Fruit fly (Drosophila melanogaster): ENCODE measurements around the gene CG4045.

Gene CG4045

dm6 chrX:2043660-2044397, 31.9 kb downstream of the CG4045 start, which contains the start of gene CG4325:
CG4325 (minus strand) TSS chrX:2043818.
- TF ChIP-seq usp (GFP tag; optimal IDR thresholded peaks at IDR 0.05) (no peak), Dll (optimal IDR thresholded peaks at IDR 0.05) (no peak), psq (optimal IDR thresholded peaks at IDR 0.05) (no peak), EcR (GFP tag; optimal IDR thresholded peaks at IDR 0.05) (no peak), CG8478 (optimal IDR thresholded peaks at IDR 0.05) (no peak), pan (optimal IDR thresholded peaks at IDR 0.05) (no peak)

DNA sequence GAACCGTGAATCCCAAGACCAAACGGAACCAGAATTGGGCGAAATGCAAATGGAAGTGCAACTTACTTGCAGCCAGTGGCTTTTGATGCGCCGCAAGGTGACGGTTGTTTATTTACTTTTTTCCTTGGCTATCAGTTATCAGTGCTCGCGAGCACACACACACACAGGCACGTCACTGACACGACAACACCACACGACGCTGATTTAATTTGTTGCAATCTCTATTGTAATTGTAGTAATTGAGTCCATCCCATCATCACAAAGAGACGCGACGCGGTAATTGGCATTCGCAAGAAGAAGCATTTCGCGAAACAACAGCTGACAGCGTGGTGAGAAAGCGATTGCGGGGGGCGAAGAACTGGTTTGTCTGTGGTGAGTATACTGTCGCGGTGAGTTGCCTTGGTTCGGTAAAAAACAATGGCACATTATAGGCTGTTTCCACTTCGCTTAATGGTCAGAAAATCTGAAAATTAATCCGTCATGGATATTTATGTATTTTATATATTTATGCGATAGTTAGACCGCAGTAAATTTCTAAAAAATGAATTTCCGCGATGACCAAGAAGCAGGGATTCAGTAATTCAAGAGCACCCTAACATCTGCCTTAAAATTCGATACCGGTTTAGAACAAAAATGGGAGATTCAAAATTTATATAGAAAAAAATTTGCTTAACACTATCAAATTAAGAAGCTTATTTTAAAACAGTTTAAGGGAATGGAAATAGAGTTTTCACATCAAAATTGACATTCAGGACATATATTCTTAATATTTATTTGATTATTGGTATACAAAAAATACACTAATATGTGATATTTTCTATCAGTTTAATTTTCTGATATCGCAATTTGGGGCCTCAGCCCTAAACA, 33.5 kb downstream of the CG4045 start, which contains the start of the genes Actn and usp:
TSS of gene Actn (minus strand) at position 331 of the 867 bp plus-strand sequence.
TSS of gene usp (minus strand) at position 331 of the 867 bp plus-strand sequence.
- peak; percentile 39 for TF ChIP-seq Dll (optimal IDR thresholded peaks at IDR 0.05)
- TF ChIP-seq psq (optimal IDR thresholded peaks at IDR 0.05): no peak

DNA sequence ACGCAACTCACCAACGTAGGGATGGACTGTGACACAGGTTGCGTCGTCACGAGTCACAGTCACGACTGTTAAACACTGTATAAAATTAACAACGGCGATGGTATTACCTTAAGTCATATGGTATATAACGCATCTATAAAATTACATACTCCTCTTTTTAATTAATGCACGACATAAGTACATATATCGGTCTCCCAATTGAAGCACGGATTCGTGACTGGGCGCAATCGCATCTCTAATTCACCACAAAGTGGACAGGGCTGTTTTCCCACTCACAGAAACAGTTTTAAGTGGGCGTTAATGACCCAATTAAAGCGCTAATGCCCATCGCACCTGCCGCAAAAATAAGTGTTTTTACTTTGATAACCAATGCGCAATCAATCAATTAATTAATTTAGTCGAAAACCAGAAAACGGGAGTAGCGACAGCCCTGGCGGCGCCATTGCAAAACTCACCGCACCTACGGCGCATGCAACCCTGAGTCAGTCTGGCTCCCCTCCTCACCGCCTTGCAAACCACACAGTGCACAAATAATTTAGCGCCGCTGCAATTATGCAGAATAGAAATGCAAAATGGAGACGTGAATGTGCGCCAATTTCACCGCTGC, 34.3 kb downstream of the CG4045 start, which contains the start of gene CG4313:
TSS of gene CG4313 (plus strand) at position 557 of the 607 bp plus-strand sequence.
- TF ChIP-seq usp (GFP tag; optimal IDR thresholded peaks at IDR 0.05): no peak
- no peak for TF ChIP-seq CG8478 (optimal IDR thresholded peaks at IDR 0.05)
- no peak for TF ChIP-seq psq (optimal IDR thresholded peaks at IDR 0.05)
- TF ChIP-seq Dll (optimal IDR thresholded peaks at IDR 0.05): no peak
- no peak for TF ChIP-seq pan (optimal IDR thresholded peaks at IDR 0.05)
- no peak for TF ChIP-seq EcR (GFP tag; optimal IDR thresholded peaks at IDR 0.05)

dm6 chrX:2037605-2038004, 38.1 kb downstream of the CG4045 start:
- TF ChIP-seq pan (optimal IDR thresholded peaks at IDR 0.05) (no peak), Dll (optimal IDR thresholded peaks at IDR 0.05) (no peak), CG8478 (optimal IDR thresholded peaks at IDR 0.05) (no peak)

- TF ChIP-seq pan (optimal IDR thresholded peaks at IDR 0.05) (peak; percentile 92), usp (GFP tag; optimal IDR thresholded peaks at IDR 0.05) (no peak)
These were observed 38.8 kb downstream of the CG4045 start for dm6 chrX:2036800-2037488.

dm6 chrX:2036383-2036782, 39.3 kb downstream of the CG4045 start:
- TF ChIP-seq psq (optimal IDR thresholded peaks at IDR 0.05) (no peak), Dll (optimal IDR thresholded peaks at IDR 0.05) (no peak), EcR (GFP tag; optimal IDR thresholded peaks at IDR 0.05) (no peak), usp (GFP tag; optimal IDR thresholded peaks at IDR 0.05) (no peak), pan (optimal IDR thresholded peaks at IDR 0.05) (no peak), CG8478 (optimal IDR thresholded peaks at IDR 0.05) (no peak)

- no peak for TF ChIP-seq psq (optimal IDR thresholded peaks at IDR 0.05)
- no peak for TF ChIP-seq Dll (optimal IDR thresholded peaks at IDR 0.05)
- no peak for TF ChIP-seq pan (optimal IDR thresholded peaks at IDR 0.05)
- TF ChIP-seq EcR (GFP tag; optimal IDR thresholded peaks at IDR 0.05): no peak
- no peak for TF ChIP-seq usp (GFP tag; optimal IDR thresholded peaks at IDR 0.05)
- no peak for TF ChIP-seq CG8478 (optimal IDR thresholded peaks at IDR 0.05)
These were observed 42.8 kb downstream of the CG4045 start for dm6 chrX:2032821-2033436.

dm6 chrX:2032160-2032801, 43.4 kb downstream of the CG4045 start:
- TF ChIP-seq psq (optimal IDR thresholded peaks at IDR 0.05) (no peak), Dll (optimal IDR thresholded peaks at IDR 0.05) (no peak)

- TF ChIP-seq CG8478 (optimal IDR thresholded peaks at IDR 0.05) (no peak), EcR (GFP tag; optimal IDR thresholded peaks at IDR 0.05) (no peak), Dll (optimal IDR thresholded peaks at IDR 0.05) (no peak), psq (optimal IDR thresholded peaks at IDR 0.05) (no peak), pan (optimal IDR thresholded peaks at IDR 0.05) (no peak), usp (GFP tag; optimal IDR thresholded peaks at IDR 0.05) (no peak)
These were observed 44.4 kb downstream of the CG4045 start for dm6 chrX:2031308-2031707.

DNA sequence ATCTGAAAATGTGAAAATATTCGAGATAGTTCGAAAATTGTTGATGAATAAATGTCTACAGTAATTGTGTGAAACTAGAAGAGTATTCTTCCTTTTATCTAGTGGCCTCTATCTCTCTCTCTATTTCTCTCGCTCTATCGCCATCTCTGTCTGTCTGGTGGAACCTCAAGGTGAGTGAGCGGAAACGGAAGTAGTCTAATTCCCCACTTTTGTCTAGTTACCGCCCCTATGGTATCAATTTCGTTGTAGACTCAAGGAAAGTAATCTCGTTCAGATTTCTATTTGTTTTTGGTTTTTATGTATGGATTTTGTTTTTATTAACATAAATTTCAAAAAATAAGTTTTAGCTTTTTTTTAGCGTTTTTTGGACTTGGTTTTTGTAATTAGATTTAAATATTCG, 50.9 kb downstream of the CG4045 start:
- TF ChIP-seq pan (optimal IDR thresholded peaks at IDR 0.05) (no peak), Dll (optimal IDR thresholded peaks at IDR 0.05) (no peak), CG8478 (optimal IDR thresholded peaks at IDR 0.05) (no peak), usp (GFP tag; optimal IDR thresholded peaks at IDR 0.05) (no peak), EcR (GFP tag; optimal IDR thresholded peaks at IDR 0.05) (no peak), psq (optimal IDR thresholded peaks at IDR 0.05) (no peak)

All from whole organism.